Worm (Caenorhabditis elegans) whole organism, midembryonic: Measurements from ENCODE around the gene gldi-2.
A peak's percentile ranks its signal among the peaks of the same experiment; 100 is the strongest.

Experiments used
- T22C8.4 ChIP-seq: fragments of 200-800 bp; sonication (Bioruptor generic); IDR thresholded peaks from 2 replicates; pipeline ENCODE4 v1.3.6; 2022; ENCODE audit warnings: missing genetic modification characterization, missing compliant biosample characterization
- cog-1 ChIP-seq: sonication (generic microtip); optimal IDR thresholded peaks from 2 replicates; lab custom pipeline; 2016; ENCODE audit warnings: missing genetic modification characterization, missing compliant biosample characterization
- flt-1 ChIP-seq: fragments of 200-800 bp; sonication (Bioruptor generic); IDR thresholded peaks from 2 replicates; pipeline ENCODE4 v1.3.6; 2022; ENCODE audit warnings: missing genetic modification characterization, missing compliant biosample characterization
- klf-2 ChIP-seq: fragments of 200-800 bp; sonication (Bioruptor generic); conservative IDR thresholded peaks from 2 replicates; pipeline ENCODE4 v1.3.6; 2022; ENCODE audit warnings: missing genetic modification reagents, missing genetic modification characterization, missing compliant biosample characterization
- med-1 ChIP-seq: sonication (generic microtip); optimal IDR thresholded peaks from 2 replicates; lab custom pipeline; 2017; ENCODE audit warnings: missing genetic modification characterization, mild to moderate bottlenecking, missing compliant biosample characterization, antibody characterized with exemption, missing genetic modification reagents; ENCODE audit not compliant: insufficient read depth
- ref-1 ChIP-seq: fragments of 200-800 bp; sonication (Bioruptor generic); conservative IDR thresholded peaks from 2 replicates; pipeline ENCODE4 v1.3.6; 2022; ENCODE audit warnings: missing genetic modification reagents, missing genetic modification characterization, missing compliant biosample characterization
- tab-1 ChIP-seq: fragments of 200-800 bp; sonication (Bioruptor generic); IDR thresholded peaks from 2 replicates; pipeline ENCODE4 v1.3.6; 2022; ENCODE audit warnings: missing genetic modification characterization, missing compliant biosample characterization
- ztf-23 ChIP-seq: fragments of 200-800 bp; sonication (Bioruptor generic); IDR thresholded peaks from 2 replicates; pipeline ENCODE4 v1.3.6; 2022; ENCODE audit warnings: missing genetic modification reagents, missing genetic modification characterization, missing compliant biosample characterization
- ztf-29 ChIP-seq: fragments of 200-800 bp; sonication (Bioruptor generic); IDR thresholded peaks from 2 replicates; pipeline ENCODE4 v1.3.6; 2022; ENCODE audit warnings: missing genetic modification reagents, missing genetic modification characterization, missing compliant biosample characterization

Gene gldi-2

DNA sequence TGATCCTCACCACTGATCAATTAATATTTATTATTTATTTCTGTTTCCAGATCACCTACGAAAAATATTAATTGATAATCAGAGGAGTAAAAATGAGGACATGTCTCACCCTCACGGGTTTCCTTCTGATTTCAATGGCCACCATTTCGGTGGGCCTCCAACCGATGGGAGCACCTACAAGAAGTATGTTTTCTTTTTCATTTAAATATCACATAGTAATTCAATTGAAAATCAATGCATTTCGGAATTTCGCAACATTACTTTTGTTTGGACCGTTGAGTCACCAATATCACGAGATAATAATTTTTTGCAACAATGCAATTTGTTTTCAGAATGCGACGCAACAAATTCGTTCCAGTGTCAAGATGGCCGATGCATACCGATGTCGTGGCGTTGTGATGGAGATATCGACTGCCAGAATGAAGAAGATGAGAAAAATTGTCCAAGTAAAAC is at the start of gene gldi-2:
gldi-2 (plus strand) TSS at position 51 of the 453 bp plus-strand sequence.
- no peak for TF ChIP-seq tab-1 (GFP tag; lab: Robert Waterston, UW)
- TF ChIP-seq flt-1 (GFP tag; lab: Robert Waterston, UW) = no peak
- no peak for TF ChIP-seq ztf-23 (GFP tag; lab: Robert Waterston, UW)
- no peak for TF ChIP-seq ztf-29 (GFP tag; lab: Robert Waterston, UW)
- no peak for TF ChIP-seq med-1
- no peak for TF ChIP-seq ref-1
- TF ChIP-seq klf-2 = no peak
- TF ChIP-seq T22C8.4 (GFP tag; lab: Robert Waterston, UW) = no peak
- no peak for TF ChIP-seq cog-1 (tag; lab: Kevin White, UChicago)

DNA sequence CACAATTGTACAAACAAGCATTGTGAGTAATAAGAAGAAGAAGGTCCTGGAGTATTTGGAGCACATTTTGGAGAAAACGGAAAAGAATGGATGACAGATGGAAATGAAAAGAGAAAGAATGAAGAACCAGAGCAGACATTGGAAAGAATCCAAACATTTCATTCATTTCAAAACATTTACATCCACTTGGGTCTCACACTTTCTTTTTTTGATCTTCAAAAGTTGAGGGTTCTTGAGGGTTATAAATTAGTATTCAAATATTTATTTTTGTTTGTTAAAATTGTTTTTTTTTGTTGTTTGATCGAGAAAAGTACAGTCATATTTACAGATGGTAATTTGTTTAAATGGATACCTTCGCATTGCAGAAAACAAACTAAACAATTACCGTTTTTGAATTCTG is 49.5 kb upstream of the gldi-2 start, which contains the start of gene T14B4.9:
T14B4.9 (minus strand) TSS at position 101 of the 400 bp plus-strand sequence.
- TF ChIP-seq flt-1 (GFP tag; lab: Robert Waterston, UW) (no peak), T22C8.4 (GFP tag; lab: Robert Waterston, UW) (no peak), ref-1 (no peak), tab-1 (GFP tag; lab: Robert Waterston, UW) (no peak), med-1 (no peak), ztf-29 (GFP tag; lab: Robert Waterston, UW) (no peak), ztf-23 (GFP tag; lab: Robert Waterston, UW) (no peak), klf-2 (no peak), cog-1 (tag; lab: Kevin White, UChicago) (no peak)

DNA sequence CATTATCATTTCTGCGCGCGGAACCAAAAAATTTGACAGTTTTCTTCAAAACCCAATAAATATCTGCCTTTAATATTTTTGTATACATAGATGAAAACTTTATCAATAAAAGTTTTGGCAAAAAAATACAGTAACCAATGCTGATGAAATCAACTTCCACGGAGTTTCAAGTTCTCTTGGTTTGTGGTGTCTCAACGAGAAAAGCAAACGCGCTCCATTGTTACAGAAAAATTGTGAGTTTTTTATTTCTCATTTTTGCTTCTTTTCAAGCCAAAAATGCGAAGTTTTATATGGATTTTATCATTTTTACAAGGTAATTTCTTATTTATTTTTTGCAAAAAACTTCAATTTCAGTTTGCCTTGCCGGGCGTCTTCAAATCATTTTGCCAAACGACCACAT is 48.6 kb upstream of the gldi-2 start, which contains the start of gene T14B4.3:
T14B4.3 (plus strand) TSS at position 264 of the 400 bp plus-strand sequence.
- TF ChIP-seq ref-1 (no peak), cog-1 (tag; lab: Kevin White, UChicago) (peak; percentile 26), ztf-23 (GFP tag; lab: Robert Waterston, UW) (peak; percentile 50; the same call in 1 of the 2 replicates), ztf-29 (GFP tag; lab: Robert Waterston, UW) (no peak)

DNA sequence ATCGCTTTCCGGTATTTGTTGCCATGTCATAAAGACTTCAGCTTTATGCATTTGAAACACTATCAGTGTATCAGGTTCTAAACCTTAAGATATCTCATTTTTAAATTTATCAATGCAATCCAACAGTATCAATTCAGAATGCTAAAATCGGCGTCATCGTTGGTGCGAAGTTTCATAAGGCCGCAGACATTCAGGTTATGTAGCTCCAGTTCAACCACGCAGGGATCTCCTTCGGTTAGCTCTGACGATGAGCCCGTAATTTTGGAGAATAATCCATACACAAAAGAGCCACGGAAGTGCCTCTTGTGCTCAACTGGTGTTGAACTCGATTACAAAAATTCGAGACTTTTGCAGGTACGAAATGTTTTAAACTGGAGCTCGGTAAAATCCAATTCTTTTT is 47.2 kb upstream of the gldi-2 start, which contains the start of gene mrps-18.C:
mrps-18.C (plus strand) TSS at position 138 of the 400 bp plus-strand sequence.
- TF ChIP-seq flt-1 (GFP tag; lab: Robert Waterston, UW) = no peak
- TF ChIP-seq cog-1 (tag; lab: Kevin White, UChicago) = no peak

DNA sequence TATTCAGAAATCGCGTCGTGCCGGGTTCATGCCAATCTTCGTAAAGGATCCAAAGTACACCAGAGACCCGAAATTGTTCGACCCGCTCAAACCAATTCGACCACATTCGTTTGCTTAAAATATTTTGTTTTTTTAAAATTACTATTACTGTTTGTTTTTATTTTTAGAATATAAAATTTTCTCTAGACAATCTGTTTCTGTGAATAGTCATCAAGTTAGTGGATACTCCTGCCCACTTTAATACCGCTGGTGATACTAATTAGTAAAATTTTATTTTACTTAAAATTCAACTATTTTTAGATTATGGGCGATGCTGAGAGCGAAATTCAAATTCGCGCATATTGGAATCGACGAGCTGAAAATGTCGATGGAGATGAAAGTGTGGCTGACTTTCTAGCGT is 46.6 kb upstream of the gldi-2 start, which contains the start of gene T14B4.1:
T14B4.1 (plus strand) TSS at position 301 of the 400 bp plus-strand sequence.
- no peak for TF ChIP-seq ztf-23 (GFP tag; lab: Robert Waterston, UW)
- TF ChIP-seq T22C8.4 (GFP tag; lab: Robert Waterston, UW) = no peak

DNA sequence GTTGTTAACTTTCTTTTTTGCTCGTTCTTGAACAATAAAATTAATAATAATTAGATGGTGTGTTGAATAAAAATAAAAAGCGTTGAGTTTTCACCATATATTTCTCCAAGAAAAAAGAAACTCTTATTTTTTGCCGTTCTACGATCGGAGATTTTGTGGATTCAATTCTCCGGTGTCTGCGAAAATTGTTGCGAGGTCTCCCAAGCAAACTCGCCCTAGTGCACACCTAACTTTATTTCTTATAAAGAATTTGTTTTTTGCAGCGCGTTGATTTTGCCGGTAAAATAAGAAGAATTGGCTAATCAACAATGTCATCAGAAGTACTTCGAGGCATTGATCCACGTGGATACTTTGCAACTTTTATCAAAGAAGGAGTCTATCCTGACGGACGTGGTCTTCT is 41.8 kb upstream of the gldi-2 start, which contains the start of gene exos-8:
exos-8 (plus strand) TSS at position 264 of the 400 bp plus-strand sequence.
- TF ChIP-seq flt-1 (GFP tag; lab: Robert Waterston, UW) = peak; percentile 77; the same call in 1 of the 2 replicates
- TF ChIP-seq klf-2 = peak; percentile 64; the same call in 1 of the 2 replicates
- TF ChIP-seq med-1 = no peak
- no peak for TF ChIP-seq T22C8.4 (GFP tag; lab: Robert Waterston, UW)
- 0 out of 2 replicates have a peak, but pooled peaks have one; percentile 20 for TF ChIP-seq tab-1 (GFP tag; lab: Robert Waterston, UW)
- TF ChIP-seq ztf-29 (GFP tag; lab: Robert Waterston, UW) = 0 out of 2 replicates have a peak, but pooled peaks have one; percentile 34
- peak; percentile 41 for TF ChIP-seq cog-1 (tag; lab: Kevin White, UChicago)

DNA sequence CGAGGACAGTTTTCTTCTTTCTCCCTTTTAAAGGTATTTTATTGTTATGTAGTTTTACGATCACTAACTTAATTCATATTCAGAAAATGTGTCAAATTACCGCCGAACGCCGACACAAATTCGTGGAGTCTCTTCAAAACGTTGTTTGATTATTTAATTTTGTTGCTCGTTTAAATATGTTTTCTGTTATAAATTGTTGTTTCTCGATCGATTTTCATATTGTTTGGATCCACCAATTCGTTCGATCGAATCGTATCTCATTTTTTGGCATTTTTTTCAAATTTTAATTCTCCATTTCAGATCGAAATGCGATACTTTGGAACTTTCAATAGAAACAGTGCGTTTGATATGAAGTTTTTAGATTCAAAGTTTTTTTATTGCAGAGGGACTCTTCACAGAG is 40.6 kb upstream of the gldi-2 start, which contains the start of gene F41G3.6:
F41G3.6 (plus strand) TSS at position 301 of the 400 bp plus-strand sequence.
- TF ChIP-seq ztf-23 (GFP tag; lab: Robert Waterston, UW) = no peak
- no peak for TF ChIP-seq med-1
- TF ChIP-seq klf-2 = no peak
- no peak for TF ChIP-seq ztf-29 (GFP tag; lab: Robert Waterston, UW)
- no peak for TF ChIP-seq T22C8.4 (GFP tag; lab: Robert Waterston, UW)
- no peak for TF ChIP-seq ref-1
- TF ChIP-seq cog-1 (tag; lab: Kevin White, UChicago) = no peak
- no peak for TF ChIP-seq tab-1 (GFP tag; lab: Robert Waterston, UW)
- no peak for TF ChIP-seq flt-1 (GFP tag; lab: Robert Waterston, UW)

DNA sequence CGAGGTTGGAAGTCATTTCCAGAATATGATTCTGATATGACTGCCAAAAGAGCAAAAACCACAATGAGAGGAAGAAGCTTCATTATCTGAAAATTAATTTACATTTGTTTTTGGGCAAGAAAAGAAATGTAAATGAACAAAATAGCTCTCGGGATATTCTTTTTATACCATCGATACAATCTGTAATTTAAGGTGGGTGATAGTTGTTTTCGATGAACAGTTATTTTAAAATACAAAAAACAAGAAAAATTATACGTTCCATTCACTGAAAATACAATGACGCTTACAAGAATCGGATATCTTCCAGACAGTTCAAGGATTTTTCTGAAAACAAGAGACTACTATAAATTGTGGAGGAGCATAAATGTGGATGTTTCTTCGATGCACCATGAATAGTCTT is 38.6 kb upstream of the gldi-2 start, which contains the start of gene ins-15:
ins-15 (minus strand) TSS at position 101 of the 400 bp plus-strand sequence.
- TF ChIP-seq klf-2 (no peak), tab-1 (GFP tag; lab: Robert Waterston, UW) (no peak), ztf-29 (GFP tag; lab: Robert Waterston, UW) (no peak), med-1 (no peak), T22C8.4 (GFP tag; lab: Robert Waterston, UW) (no peak), ztf-23 (GFP tag; lab: Robert Waterston, UW) (no peak), cog-1 (tag; lab: Kevin White, UChicago) (no peak), ref-1 (no peak), flt-1 (GFP tag; lab: Robert Waterston, UW) (no peak)

DNA sequence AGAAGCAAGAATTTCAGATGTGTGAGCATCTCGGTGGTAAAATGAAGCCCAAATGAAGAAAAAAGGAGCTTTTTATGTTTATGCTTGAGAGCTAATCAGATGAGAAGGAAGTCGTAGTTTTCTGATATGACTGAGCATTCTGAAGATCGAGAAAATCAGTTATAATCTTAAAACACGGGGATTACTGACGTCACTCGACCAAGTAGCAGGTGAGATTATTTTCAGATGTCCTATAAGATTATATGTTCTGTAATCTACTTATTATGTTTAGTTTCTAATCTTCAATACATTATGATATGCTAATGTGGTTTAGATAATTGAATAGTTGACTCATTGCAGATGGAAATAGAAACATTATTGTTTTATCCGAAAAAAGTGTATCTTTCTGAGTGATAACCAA is 37.4 kb upstream of the gldi-2 start, which contains the start of gene ins-14:
ins-14 (minus strand) TSS at position 32 of the 400 bp plus-strand sequence.
- no peak for TF ChIP-seq med-1
- TF ChIP-seq ztf-23 (GFP tag; lab: Robert Waterston, UW) = no peak
- no peak for TF ChIP-seq cog-1 (tag; lab: Kevin White, UChicago)
- TF ChIP-seq klf-2 = no peak
- no peak for TF ChIP-seq ref-1
- no peak for TF ChIP-seq T22C8.4 (GFP tag; lab: Robert Waterston, UW)
- TF ChIP-seq flt-1 (GFP tag; lab: Robert Waterston, UW) = no peak
- no peak for TF ChIP-seq ztf-29 (GFP tag; lab: Robert Waterston, UW)
- TF ChIP-seq tab-1 (GFP tag; lab: Robert Waterston, UW) = no peak

DNA sequence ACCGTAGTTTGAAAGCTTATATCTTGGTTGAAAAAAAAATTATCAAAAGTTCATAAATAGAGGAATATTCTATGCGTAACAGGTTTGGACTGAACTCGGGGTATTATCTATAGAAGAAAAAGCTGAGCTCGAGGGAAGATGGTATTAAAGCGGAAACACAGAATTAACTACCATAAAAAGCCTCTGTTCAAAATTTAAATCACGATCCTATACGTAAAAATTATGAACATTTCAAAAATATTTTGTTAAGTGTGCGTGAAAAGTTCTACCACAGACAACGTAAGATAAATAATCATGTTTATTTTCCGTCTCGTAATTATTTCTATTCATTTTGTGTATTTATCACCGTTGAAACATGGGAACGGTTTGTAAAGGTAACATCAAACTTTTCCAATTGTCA is 36.8 kb upstream of the gldi-2 start, which contains the start of gene F41G3.5:
F41G3.5 (plus strand) TSS at position 301 of the 400 bp plus-strand sequence.
- TF ChIP-seq flt-1 (GFP tag; lab: Robert Waterston, UW) (no peak), ztf-29 (GFP tag; lab: Robert Waterston, UW) (no peak), cog-1 (tag; lab: Kevin White, UChicago) (no peak), ref-1 (no peak)
